Worm (Caenorhabditis elegans) whole organism, L1 larva: ENCODE measurements around the gene ssr-2.
A peak's percentile ranks its signal among the peaks of the same experiment; 100 is the strongest.

Experiments used
- C04F5.9 ChIP-seq: sonication (generic microtip); optimal IDR thresholded peaks from 2 replicates; lab custom pipeline; 2016; ENCODE audit warnings: missing genetic modification characterization, missing compliant biosample characterization
- C16A3.4 ChIP-seq: fragments of 150-350 bp; optimal IDR thresholded peaks from 2 replicates; lab custom pipeline; 2014; ENCODE audit warnings: missing biosample characterization, missing genetic modification characterization
- C34B4.2 ChIP-seq: sonication (generic microtip); optimal IDR thresholded peaks from 2 replicates; lab custom pipeline; 2017; ENCODE audit warnings: mild to moderate bottlenecking, missing genetic modification characterization, missing compliant biosample characterization
- alr-1 ChIP-seq: fragments of 200-800 bp; sonication (Bioruptor generic); optimal IDR thresholded peaks from 2 replicates; lab custom pipeline; 2018; ENCODE audit warnings: borderline replicate concordance, mild to moderate bottlenecking, missing genetic modification characterization, missing compliant biosample characterization
- aly-2 ChIP-seq: fragments of 150-350 bp; optimal IDR thresholded peaks from 2 replicates; lab custom pipeline; 2014; ENCODE audit warnings: missing biosample characterization, missing genetic modification characterization
- ama-1 ChIP-seq: fragments of 150-350 bp; optimal IDR thresholded peaks from 2 replicates; lab custom pipeline; 2014
- blmp-1 ChIP-seq: fragments of 150-350 bp; optimal IDR thresholded peaks from 2 replicates; lab custom pipeline; 2014; ENCODE audit warnings: missing biosample characterization, missing genetic modification characterization
- ceh-63 ChIP-seq: fragments of 200-800 bp; sonication (Bioruptor generic); optimal IDR thresholded peaks from 2 replicates; lab custom pipeline; 2018; ENCODE audit warnings: mild to moderate bottlenecking, missing genetic modification characterization, missing compliant biosample characterization
- ceh-82 ChIP-seq, 3 experiments: fragments of 150-350 bp in 1 of 3; sonication (generic microtip) in 2 of 3; optimal IDR thresholded peaks; 2 replicates each; lab custom pipeline; 2014 to 2017; ENCODE audit warnings: missing biosample characterization in 3 of 3, missing genetic modification characterization in 3 of 3
- ces-1 ChIP-seq: fragments of 150-350 bp; optimal IDR thresholded peaks from 2 replicates; lab custom pipeline; 2014; ENCODE audit warnings: missing biosample characterization, missing genetic modification reagents, missing genetic modification characterization
- dpl-1 ChIP-seq, 3 experiments: fragments of 150-350 bp in 2 of 3; sonication (generic microtip) in 1 of 3; optimal IDR thresholded peaks; 2 replicates each; lab custom pipeline; 2014 to 2017; ENCODE audit warnings: missing biosample characterization in 3 of 3, missing genetic modification characterization in 3 of 3, missing genetic modification reagents in 3 of 3
- dsc-1 ChIP-seq: sonication (generic microtip); optimal IDR thresholded peaks from 2 replicates; lab custom pipeline; 2016; ENCODE audit warnings: mild to moderate bottlenecking, missing genetic modification characterization, missing compliant biosample characterization
- efl-1 ChIP-seq, 4 experiments: fragments of 150-350 bp; optimal IDR thresholded peaks in 3 of 4; peaks in 1 of 4; 1 replicate in 1 of 4; 2 replicates in 3 of 4; lab custom pipeline; 2014; ENCODE audit warnings: missing biosample characterization in 2 of 4, missing genetic modification characterization in 2 of 4, missing genetic modification reagents in 2 of 4
- efl-3 ChIP-seq: fragments of 200-800 bp; sonication (Bioruptor generic); optimal IDR thresholded peaks from 2 replicates; lab custom pipeline; 2018; ENCODE audit warnings: mild to moderate bottlenecking, missing genetic modification characterization, missing compliant biosample characterization
- egl-13 ChIP-seq: sonication (generic microtip); optimal IDR thresholded peaks from 2 replicates; lab custom pipeline; 2016; ENCODE audit warnings: missing genotype, missing genetic modification reagents, missing genetic modification characterization, missing compliant biosample characterization
- elt-2 ChIP-seq: sonication (generic microtip); optimal IDR thresholded peaks from 2 replicates; lab custom pipeline; 2016; ENCODE audit warnings: missing genetic modification characterization, mild to moderate bottlenecking, inconsistent platforms, missing compliant biosample characterization, missing genetic modification reagents
- elt-3 ChIP-seq, 6 experiments: fragments of 150-350 bp in 1 of 6; sonication (generic microtip); optimal IDR thresholded peaks; 2 replicates each; lab custom pipeline; 2017 to 2018; ENCODE audit warnings: missing biosample characterization in 6 of 6, missing genetic modification characterization in 6 of 6, inconsistent platforms in 1 of 6
- ets-5 ChIP-seq: fragments of 200-800 bp; sonication (Bioruptor generic); IDR thresholded peaks from 2 replicates; pipeline ENCODE4 v1.3.6; 2022; ENCODE audit warnings: missing genetic modification characterization, missing compliant biosample characterization
- fkh-8 ChIP-seq: sonication (generic microtip); optimal IDR thresholded peaks from 2 replicates; lab custom pipeline; 2016; ENCODE audit warnings: mild to moderate bottlenecking, missing genetic modification characterization, missing compliant biosample characterization
- grh-1 ChIP-seq: fragments of 200-800 bp; sonication (Bioruptor generic); IDR thresholded peaks from 2 replicates; pipeline ENCODE4 v1.3.6; 2022; ENCODE audit warnings: missing genetic modification reagents, missing genetic modification characterization, missing compliant biosample characterization
- jun-1 ChIP-seq: fragments of 150-350 bp; optimal IDR thresholded peaks from 2 replicates; lab custom pipeline; 2014; ENCODE audit warnings: missing biosample characterization, missing genetic modification reagents, missing genetic modification characterization
- lin-13 ChIP-seq: fragments of 150-350 bp; optimal IDR thresholded peaks from 2 replicates; lab custom pipeline; 2014; ENCODE audit warnings: missing biosample characterization, missing genetic modification reagents, missing genetic modification characterization
- lin-14 ChIP-seq: fragments of 200-800 bp; sonication (Bioruptor generic); optimal IDR thresholded peaks from 2 replicates; lab custom pipeline; 2018; ENCODE audit warnings: mild to moderate bottlenecking, missing genetic modification characterization, moderate library complexity, missing compliant biosample characterization
- lin-35 ChIP-seq, 2 experiments: fragments of 150-350 bp; optimal IDR thresholded peaks; 2 replicates each; lab custom pipeline; 2014; ENCODE audit warnings: missing biosample characterization in 2 of 2, missing genetic modification characterization in 2 of 2, missing genetic modification reagents in 2 of 2
- lin-39 ChIP-seq: fragments of 150-350 bp; optimal IDR thresholded peaks from 2 replicates; lab custom pipeline; 2014; ENCODE audit warnings: missing biosample characterization, missing genetic modification reagents, missing genetic modification characterization
- lir-3 ChIP-seq: sonication (generic microtip); optimal IDR thresholded peaks from 2 replicates; lab custom pipeline; 2016; ENCODE audit warnings: mild to moderate bottlenecking, missing genetic modification characterization, moderate library complexity, missing compliant biosample characterization; ENCODE audit not compliant: poor library complexity
- lsy-2 ChIP-seq, 2 experiments: fragments of 150-350 bp; optimal IDR thresholded peaks; 2 replicates each; lab custom pipeline; 2014; ENCODE audit warnings: missing biosample characterization in 2 of 2, missing genetic modification characterization in 2 of 2
- mab-9 ChIP-seq: fragments of 200-800 bp; sonication (Bioruptor generic); IDR thresholded peaks from 2 replicates; pipeline ENCODE4 v1.3.6; 2022; ENCODE audit warnings: missing genetic modification reagents, missing genetic modification characterization, missing compliant biosample characterization
- mdl-1 ChIP-seq, 2 experiments: fragments of 150-350 bp; optimal IDR thresholded peaks; 2 replicates each; lab custom pipeline; 2014 to 2017; ENCODE audit warnings: missing biosample characterization in 2 of 2, missing genetic modification characterization in 2 of 2, inconsistent platforms in 1 of 2
- mef-2 ChIP-seq: fragments of 150-350 bp; optimal IDR thresholded peaks from 2 replicates; lab custom pipeline; 2014; ENCODE audit warnings: missing biosample characterization, missing genetic modification characterization
- nhr-11 ChIP-seq: fragments of 150-350 bp; optimal IDR thresholded peaks from 2 replicates; lab custom pipeline; 2014; ENCODE audit warnings: missing biosample characterization, missing genetic modification characterization
- nhr-19 ChIP-seq: fragments of 200-800 bp; sonication (Bioruptor generic); conservative IDR thresholded peaks from 2 replicates; pipeline ENCODE4 v1.3.6; 2022; ENCODE audit warnings: missing genetic modification characterization, missing compliant biosample characterization
- nhr-20 ChIP-seq: sonication (generic microtip); optimal IDR thresholded peaks from 2 replicates; lab custom pipeline; 2016; ENCODE audit warnings: mild to moderate bottlenecking, missing genetic modification characterization, missing compliant biosample characterization
- nhr-237 ChIP-seq: fragments of 150-350 bp; optimal IDR thresholded peaks from 2 replicates; lab custom pipeline; 2014; ENCODE audit warnings: missing biosample characterization, missing genetic modification characterization
- nhr-28 ChIP-seq: fragments of 150-350 bp; optimal IDR thresholded peaks from 2 replicates; lab custom pipeline; 2014; ENCODE audit warnings: missing biosample characterization, missing genetic modification characterization
- nhr-77 ChIP-seq: fragments of 150-350 bp; optimal IDR thresholded peaks from 2 replicates; lab custom pipeline; 2014; ENCODE audit warnings: missing biosample characterization, missing genetic modification characterization
- nhr-85 ChIP-seq: sonication (generic microtip); peaks from one replicate; lab custom pipeline; 2016; ENCODE audit warnings: missing genetic modification characterization, inconsistent platforms, missing compliant biosample characterization
- pag-3 ChIP-seq: sonication (generic microtip); optimal IDR thresholded peaks from 2 replicates; lab custom pipeline; 2017; ENCODE audit warnings: missing genetic modification characterization, mild to moderate bottlenecking, missing compliant biosample characterization, antibody characterized with exemption, borderline replicate concordance; ENCODE audit not compliant: insufficient read depth
- pax-3 ChIP-seq: fragments of 200-800 bp; sonication (Bioruptor generic); optimal IDR thresholded peaks from 2 replicates; lab custom pipeline; 2018; ENCODE audit warnings: mild to moderate bottlenecking, missing genetic modification characterization, moderate library complexity, missing compliant biosample characterization
- pqm-1 ChIP-seq: sonication (generic microtip); optimal IDR thresholded peaks from 3 replicates; lab custom pipeline; 2017; ENCODE audit warnings: missing biosample characterization, missing genetic modification characterization
- rnt-1 ChIP-seq: sonication (generic microtip); optimal IDR thresholded peaks from 2 replicates; lab custom pipeline; 2016; ENCODE audit warnings: mild to moderate bottlenecking, missing genetic modification characterization, moderate library complexity, missing compliant biosample characterization
- snu-23 ChIP-seq: sonication (generic microtip); optimal IDR thresholded peaks from 2 replicates; lab custom pipeline; 2016; ENCODE audit warnings: missing genetic modification characterization, missing compliant biosample characterization
- sptf-1 ChIP-seq: fragments of 150-350 bp; optimal IDR thresholded peaks from 2 replicates; lab custom pipeline; 2014; ENCODE audit warnings: missing biosample characterization, missing genetic modification characterization
- sup-37 ChIP-seq: fragments of 200-800 bp; sonication (Bioruptor generic); optimal IDR thresholded peaks from 2 replicates; lab custom pipeline; 2018; ENCODE audit warnings: mild to moderate bottlenecking, missing genetic modification characterization, missing compliant biosample characterization
- swsn-7 ChIP-seq: sonication (generic microtip); optimal IDR thresholded peaks from 2 replicates; lab custom pipeline; 2016; ENCODE audit warnings: missing genetic modification characterization, missing compliant biosample characterization
- unc-30 ChIP-seq: sonication (generic microtip); optimal IDR thresholded peaks from 2 replicates; lab custom pipeline; 2017; ENCODE audit warnings: missing biosample characterization, missing genetic modification characterization
- unc-62 ChIP-seq: fragments of 150-350 bp; optimal IDR thresholded peaks from 2 replicates; lab custom pipeline; 2014; ENCODE audit warnings: missing biosample characterization, missing genetic modification reagents, missing genetic modification characterization
- unc-86 ChIP-seq: sonication (generic microtip); optimal IDR thresholded peaks from 2 replicates; lab custom pipeline; 2016; ENCODE audit warnings: missing genetic modification characterization, missing compliant biosample characterization
- unc-98 ChIP-seq: fragments of 200-800 bp; sonication (Bioruptor generic); IDR thresholded peaks from 2 replicates; pipeline ENCODE4 v1.3.6; 2022; ENCODE audit warnings: missing genetic modification characterization, missing compliant biosample characterization
- zag-1 ChIP-seq: fragments of 150-350 bp; optimal IDR thresholded peaks from 2 replicates; lab custom pipeline; 2014; ENCODE audit warnings: missing biosample characterization, missing genetic modification characterization
- zip-4 ChIP-seq: fragments of 200-800 bp; sonication (Bioruptor generic); optimal IDR thresholded peaks from 2 replicates; lab custom pipeline; 2018; ENCODE audit warnings: mild to moderate bottlenecking, missing genetic modification characterization, moderate library complexity, missing compliant biosample characterization
- ztf-4 ChIP-seq: fragments of 150-350 bp; optimal IDR thresholded peaks from 2 replicates; lab custom pipeline; 2014; ENCODE audit warnings: missing biosample characterization, missing genetic modification characterization

ssr-2 gene

DNA sequence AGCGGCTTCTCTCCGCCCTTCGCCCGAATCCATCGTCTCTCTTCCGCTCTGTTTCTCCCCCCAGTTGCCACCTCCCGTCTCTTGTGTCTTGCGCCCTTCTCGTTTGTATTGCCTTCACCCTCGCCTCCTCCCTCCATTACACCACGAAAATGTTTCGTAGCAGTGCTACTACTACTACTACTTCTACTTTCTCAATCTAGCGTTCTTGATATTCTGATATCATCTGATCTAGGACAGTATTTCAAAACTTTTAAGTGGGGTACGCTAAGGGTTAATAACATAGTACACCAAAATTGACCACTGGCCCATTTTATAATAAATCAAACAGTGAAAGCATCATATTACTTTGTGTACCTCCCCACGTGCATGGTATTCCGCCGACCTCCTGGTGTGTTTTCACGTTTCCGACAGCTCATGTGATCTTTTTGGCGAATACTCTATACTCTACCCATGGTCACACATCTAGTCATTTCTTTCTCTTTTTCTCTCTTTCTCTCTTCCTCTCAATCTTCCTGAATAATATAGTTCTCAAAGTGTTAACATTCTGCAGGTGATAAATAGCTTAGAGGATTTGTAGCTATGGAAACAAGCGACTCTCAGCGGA is 24.9 kb downstream of the ssr-2 start, which contains the start of gene C14A11.2:
C14A11.2 (plus strand) TSS at position 551 of the 604 bp plus-strand sequence.
- TF ChIP-seq C04F5.9 (tag; lab: Kevin White, UChicago) = no peak
- peak in 1 of 3 experiments; percentile 21 for TF ChIP-seq dpl-1 (GFP tag; optimal IDR thresholded peaks at IDR 0.05; lab: Kevin White, UChicago)
- peak; percentile 43 for TF ChIP-seq nhr-19 (GFP tag; lab: Robert Waterston, UW)
- no peak for TF ChIP-seq elt-2
- TF ChIP-seq lir-3 = peak; percentile 57
- TF ChIP-seq ets-5 (GFP tag; lab: Robert Waterston, UW) = no peak
- TF ChIP-seq C34B4.2 (tag; lab: Kevin White, UChicago) = no peak
- TF ChIP-seq aly-2 (tag; lab: Kevin White, UChicago) = no peak
- TF ChIP-seq grh-1 = no peak
- no peak for TF ChIP-seq ces-1 (GFP tag; lab: Kevin White, UChicago)
- no peak for TF ChIP-seq jun-1 (tag; lab: Kevin White, UChicago)
- peak; percentile 15 for TF ChIP-seq dsc-1 (tag; lab: Kevin White, UChicago)
- TF ChIP-seq lin-13 = no peak
- TF ChIP-seq nhr-77 (tag; lab: Kevin White, UChicago) = no peak
- peak in 1 of 2 experiments; percentile 90 for TF ChIP-seq mdl-1 (tag; optimal IDR thresholded peaks at IDR 0.05; lab: Kevin White, UChicago)
- no peak for TF ChIP-seq ztf-4 (tag; lab: Kevin White, UChicago)
- peak; percentile 0 to 39 for TF ChIP-seq lsy-2 (tag; optimal IDR thresholded peaks at IDR 0.05; lab: Kevin White, UChicago)
- no peak for TF ChIP-seq sptf-1 (tag; lab: Kevin White, UChicago)
- TF ChIP-seq nhr-20 (tag; lab: Kevin White, UChicago) = peak; percentile 84
- TF ChIP-seq lin-39 = no peak
- TF ChIP-seq zip-4 (GFP tag; lab: Kevin White, UChicago) = no peak
- TF ChIP-seq fkh-8 = peak; percentile 65
- peak; percentile 70 for TF ChIP-seq lin-14 (GFP tag; lab: Kevin White, UChicago)
- TF ChIP-seq efl-1 (optimal IDR thresholded peaks at IDR 0.05; lab: Kevin White, UChicago) = no peak
- peak in 1 of 2 experiments; percentile 95 for TF ChIP-seq efl-1 (GFP tag; optimal IDR thresholded peaks at IDR 0.05 in 1 of 2; lab: Kevin White, UChicago)
- no peak for TF ChIP-seq elt-3 (tag; optimal IDR thresholded peaks at IDR 0.05; lab: Kevin White, UChicago)
- no peak for TF ChIP-seq zag-1 (tag; lab: Kevin White, UChicago)
- no peak for TF ChIP-seq C16A3.4 (tag; lab: Kevin White, UChicago)
- TF ChIP-seq ceh-82 (tag; optimal IDR thresholded peaks at IDR 0.05; lab: Kevin White, UChicago) = peak in 1 of 3 experiments; percentile 10
- TF ChIP-seq lin-35 (GFP tag; optimal IDR thresholded peaks at IDR 0.05; lab: Kevin White, UChicago) = peak; percentile 12 to 79
- no peak for TF ChIP-seq mab-9
- no peak for TF ChIP-seq unc-98 (GFP tag; lab: Robert Waterston, UW)
- no peak for TF ChIP-seq unc-86 (tag; lab: Kevin White, UChicago)
- TF ChIP-seq nhr-85 = peak; percentile 71
- no peak for TF ChIP-seq ama-1 (lab: Kevin White, UChicago)
- no peak for TF ChIP-seq pqm-1 (tag; lab: Kevin White, UChicago)
- no peak for TF ChIP-seq alr-1 (tag; lab: Kevin White, UChicago)
- TF ChIP-seq pax-3 (tag; lab: Kevin White, UChicago) = peak; percentile 1
- no peak for TF ChIP-seq nhr-28 (tag; lab: Kevin White, UChicago)
- TF ChIP-seq unc-62 = no peak
- peak; percentile 69 for TF ChIP-seq snu-23 (GFP tag; lab: Kevin White, UChicago)
- TF ChIP-seq rnt-1 = peak; percentile 35
- peak; percentile 18 for TF ChIP-seq egl-13 (tag; lab: Kevin White, UChicago)
- TF ChIP-seq unc-30 (tag; lab: Kevin White, UChicago) = no peak
- peak; percentile 78 for TF ChIP-seq blmp-1 (tag; lab: Kevin White, UChicago)
- peak; percentile 0 for TF ChIP-seq nhr-11
- no peak for TF ChIP-seq nhr-237 (tag; lab: Kevin White, UChicago)
- no peak for TF ChIP-seq mef-2 (tag; lab: Kevin White, UChicago)
- TF ChIP-seq sup-37 (GFP tag; lab: Kevin White, UChicago) = no peak
- no peak for TF ChIP-seq efl-3 (GFP tag; lab: Kevin White, UChicago)
- TF ChIP-seq ceh-63 (GFP tag; lab: Kevin White, UChicago) = no peak
- peak; percentile 22 for TF ChIP-seq swsn-7
- no peak for TF ChIP-seq pag-3 (tag; lab: Kevin White, UChicago)
